Fruit fly (Drosophila melanogaster) whole organism, embryonic: ENCODE data around the gene CG33791.

Source experiments
- Antp ChIP-seq: fragments of 200-800 bp; sonication (Bioruptor generic); optimal IDR thresholded peaks from 3 replicates; lab custom pipeline; 2016; ENCODE audit warnings: missing biosample characterization, missing genetic modification characterization
- B-H2 ChIP-seq: fragments of 200-800 bp; sonication (Bioruptor generic); optimal IDR thresholded peaks from 2 replicates; lab custom pipeline; 2018; ENCODE audit warnings: missing biosample characterization, mild to moderate bottlenecking, missing genetic modification characterization
- Bdp1 ChIP-seq: fragments of 200-800 bp; sonication (Bioruptor generic); optimal IDR thresholded peaks from 3 replicates; lab custom pipeline; 2016; ENCODE audit warnings: missing biosample characterization, missing genetic modification characterization
- Blimp-1 ChIP-seq: fragments of 200-800 bp; sonication (Bioruptor generic); optimal IDR thresholded peaks from 3 replicates; lab custom pipeline; 2018; ENCODE audit warnings: missing biosample characterization, missing genetic modification characterization, mild to moderate bottlenecking, moderate library complexity, missing genetic modification reagents
- CG10565 ChIP-seq: fragments of 200-800 bp; sonication (Bioruptor generic); optimal IDR thresholded peaks from 3 replicates; lab custom pipeline; 2016; ENCODE audit warnings: missing biosample characterization, mild to moderate bottlenecking, missing genetic modification characterization
- CG11247 ChIP-seq: fragments of 200-800 bp; sonication (Bioruptor generic); IDR thresholded peaks from 2 replicates; pipeline ENCODE4 v1.3.6; 2022; ENCODE audit warnings: missing biosample characterization, missing genetic modification characterization
- CG11504 ChIP-seq: fragments of 200-800 bp; sonication (Bioruptor generic); optimal IDR thresholded peaks from 3 replicates; lab custom pipeline; 2019; ENCODE audit warnings: missing biosample characterization, mild to moderate bottlenecking, missing genetic modification characterization, moderate library complexity
- CG12155 ChIP-seq: fragments of 200-800 bp; sonication (Bioruptor generic); optimal IDR thresholded peaks from 3 replicates; lab custom pipeline; 2016; ENCODE audit warnings: missing biosample characterization, missing genetic modification characterization
- CG12219 ChIP-seq: fragments of 200-800 bp; sonication (Bioruptor generic); optimal IDR thresholded peaks from 3 replicates; lab custom pipeline; 2018; ENCODE audit warnings: missing biosample characterization, mild to moderate bottlenecking, missing genetic modification characterization
- CG12769 ChIP-seq: fragments of 200-800 bp; sonication (Bioruptor generic); optimal IDR thresholded peaks from 2 replicates; lab custom pipeline; 2019; ENCODE audit warnings: missing biosample characterization, mild to moderate bottlenecking, missing genetic modification characterization, moderate library complexity
- CG13775 ChIP-seq: fragments of 200-800 bp; sonication (Bioruptor generic); optimal IDR thresholded peaks from 3 replicates; lab custom pipeline; 2017; ENCODE audit warnings: missing biosample characterization, mild to moderate bottlenecking, missing genetic modification characterization
- CG14667 ChIP-seq: fragments of 200-800 bp; sonication (Bioruptor generic); IDR thresholded peaks from 2 replicates; pipeline ENCODE4 v1.3.6; 2022; ENCODE audit warnings: missing biosample characterization, missing genetic modification characterization
- CG14965 ChIP-seq: fragments of 200-800 bp; sonication (Bioruptor generic); optimal IDR thresholded peaks from 2 replicates; lab custom pipeline; 2016; ENCODE audit warnings: missing biosample characterization, missing genetic modification characterization, borderline replicate concordance
- CG2116 ChIP-seq: fragments of 200-800 bp; sonication (Bioruptor generic); optimal IDR thresholded peaks from 3 replicates; lab custom pipeline; 2018; ENCODE audit warnings: missing biosample characterization, mild to moderate bottlenecking, missing genetic modification characterization
- CG2120 ChIP-seq: fragments of 200-800 bp; sonication (Bioruptor generic); optimal IDR thresholded peaks from 3 replicates; lab custom pipeline; 2016; ENCODE audit warnings: missing biosample characterization, missing genetic modification characterization
- CG2199 ChIP-seq: fragments of 200-800 bp; sonication (Bioruptor generic); IDR thresholded peaks from 3 replicates; pipeline ENCODE4 v1.3.6; 2022; ENCODE audit warnings: missing biosample characterization, missing genetic modification characterization
- CG2678 ChIP-seq: fragments of 200-800 bp; sonication (Bioruptor generic); optimal IDR thresholded peaks from 3 replicates; lab custom pipeline; 2019; ENCODE audit warnings: missing biosample characterization, mild to moderate bottlenecking, missing genetic modification characterization, moderate library complexity
- CG4707 ChIP-seq: fragments of 200-800 bp; sonication (Bioruptor generic); optimal IDR thresholded peaks from 2 replicates; lab custom pipeline; 2018; ENCODE audit warnings: missing biosample characterization, mild to moderate bottlenecking, missing genetic modification characterization, moderate library complexity
- CG6654 ChIP-seq: fragments of 200-800 bp; sonication (Bioruptor generic); optimal IDR thresholded peaks from 2 replicates; lab custom pipeline; 2017; ENCODE audit warnings: missing biosample characterization, mild to moderate bottlenecking, missing genetic modification characterization
- CG7987 ChIP-seq: fragments of 200-800 bp; sonication (Bioruptor generic); optimal IDR thresholded peaks from 2 replicates; lab custom pipeline; 2018; ENCODE audit warnings: missing biosample characterization, mild to moderate bottlenecking, missing genetic modification characterization, moderate library complexity
- CG9797 ChIP-seq: fragments of 200-800 bp; sonication (Bioruptor generic); optimal IDR thresholded peaks from 3 replicates; lab custom pipeline; 2018; ENCODE audit warnings: missing biosample characterization, mild to moderate bottlenecking, missing genetic modification characterization
- Dp ChIP-seq: fragments of 200-800 bp; sonication (Bioruptor generic); optimal IDR thresholded peaks from 2 replicates; lab custom pipeline; 2018; ENCODE audit warnings: missing biosample characterization, mild to moderate bottlenecking, missing genetic modification characterization, moderate library complexity
- E2f2 ChIP-seq: fragments of 200-800 bp; sonication (Bioruptor generic); IDR thresholded peaks from 2 replicates; pipeline ENCODE4 v1.3.6; 2022; ENCODE audit warnings: missing biosample characterization, missing genetic modification characterization
- Eip74EF ChIP-seq, 2 experiments: fragments of 200-800 bp in 1 of 2; fragments of >200 bp in 1 of 2; sonication (Bioruptor generic) in 1 of 2; optimal IDR thresholded peaks; 2 replicates each; lab custom pipeline; 2017 to 2019; ENCODE audit warnings: missing biosample characterization in 2 of 2, missing genetic modification characterization in 2 of 2, mild to moderate bottlenecking in 1 of 2, moderate library complexity in 1 of 2
- Elba2 ChIP-seq: fragments of 200-800 bp; sonication (Bioruptor generic); optimal IDR thresholded peaks from 3 replicates; lab custom pipeline; 2016; ENCODE audit warnings: missing biosample characterization, missing genetic modification characterization
- Fer3 ChIP-seq: fragments of 200-800 bp; sonication (Bioruptor generic); optimal IDR thresholded peaks from 2 replicates; lab custom pipeline; 2018; ENCODE audit warnings: missing biosample characterization, mild to moderate bottlenecking, missing genetic modification characterization, moderate library complexity
- HLH3B ChIP-seq: fragments of 200-800 bp; sonication (Bioruptor generic); IDR thresholded peaks from 2 replicates; pipeline ENCODE4 v1.3.6; 2022; ENCODE audit warnings: missing biosample characterization, missing genetic modification characterization
- Kr ChIP-seq: fragments of 200-800 bp; sonication (Bioruptor generic); optimal IDR thresholded peaks from 2 replicates; lab custom pipeline; 2017; ENCODE audit warnings: missing biosample characterization, mild to moderate bottlenecking, missing genetic modification characterization
- MTF-1 ChIP-seq: fragments of 200-800 bp; sonication (Bioruptor generic); optimal IDR thresholded peaks from 2 replicates; lab custom pipeline; 2018; ENCODE audit warnings: missing biosample characterization, mild to moderate bottlenecking, missing genetic modification characterization, borderline replicate concordance
- Opbp ChIP-seq: fragments of 200-800 bp; sonication (Bioruptor generic); IDR thresholded peaks from 3 replicates; pipeline ENCODE4 v1.3.6; 2022; ENCODE audit warnings: missing biosample characterization, missing genetic modification characterization; ENCODE audit not compliant: partially characterized antibody
- Trl ChIP-seq, 3 experiments: fragments of >200 bp in 2 of 3; fragments of 200-800 bp in 1 of 3; sonication (Bioruptor generic) in 1 of 3; optimal IDR thresholded peaks; 2 replicates in 1 of 3; 3 replicates in 2 of 3; lab custom pipeline; 2016 to 2017; ENCODE audit warnings: missing biosample characterization in 1 of 3, missing genetic modification characterization in 1 of 3
- chinmo ChIP-seq: fragments of 200-800 bp; sonication (Bioruptor generic); IDR thresholded peaks from 4 replicates; pipeline ENCODE4 v1.3.6; 2022; ENCODE audit warnings: missing biosample characterization, missing genetic modification characterization; ENCODE audit not compliant: partially characterized antibody
- cwo ChIP-seq: fragments of 200-800 bp; sonication (Bioruptor generic); optimal IDR thresholded peaks from 3 replicates; lab custom pipeline; 2017; ENCODE audit warnings: missing biosample characterization, missing genetic modification characterization, mild to moderate bottlenecking, moderate library complexity, missing genetic modification reagents
- fd64A ChIP-seq: fragments of 200-800 bp; sonication (Bioruptor generic); optimal IDR thresholded peaks from 3 replicates; lab custom pipeline; 2018; ENCODE audit warnings: missing biosample characterization, mild to moderate bottlenecking, missing genetic modification characterization
- fu2 ChIP-seq: fragments of 200-800 bp; sonication (Bioruptor generic); optimal IDR thresholded peaks from 2 replicates; lab custom pipeline; 2016; ENCODE audit warnings: missing biosample characterization, missing genetic modification characterization
- gem ChIP-seq: fragments of 200-800 bp; sonication (Bioruptor generic); optimal IDR thresholded peaks from 2 replicates; lab custom pipeline; 2019; ENCODE audit warnings: missing biosample characterization, mild to moderate bottlenecking, missing genetic modification characterization, moderate library complexity
- hbn ChIP-seq: fragments of 200-800 bp; sonication (Bioruptor generic); IDR thresholded peaks from 2 replicates; pipeline ENCODE4 v1.3.6; 2022; ENCODE audit warnings: missing biosample characterization, missing genetic modification characterization; ENCODE audit not compliant: partially characterized antibody
- lab ChIP-seq: fragments of 200-800 bp; sonication (Bioruptor generic); optimal IDR thresholded peaks from 3 replicates; lab custom pipeline; 2017; ENCODE audit warnings: missing biosample characterization, missing genetic modification characterization, mild to moderate bottlenecking, moderate library complexity, missing genetic modification reagents
- lola ChIP-seq, 3 experiments: fragments of >200 bp in 2 of 3; fragments of 200-800 bp in 1 of 3; sonication (Bioruptor generic) in 1 of 3; optimal IDR thresholded peaks; 2 replicates each; lab custom pipeline; 2017 to 2019; ENCODE audit warnings: missing biosample characterization in 3 of 3, missing genetic modification characterization in 3 of 3, mild to moderate bottlenecking in 1 of 3, moderate library complexity in 1 of 3
- lov ChIP-seq, 2 experiments: fragments of 200-800 bp in 1 of 2; fragments of >200 bp in 1 of 2; sonication (Bioruptor generic) in 1 of 2; IDR thresholded peaks in 1 of 2; optimal IDR thresholded peaks in 1 of 2; 2 replicates in 1 of 2; 3 replicates in 1 of 2; pipeline versions ENCODE4 v1.3.6 to Lab custom; 2017 to 2022; ENCODE audit warnings: missing biosample characterization in 1 of 2, missing genetic modification characterization in 1 of 2
- luna ChIP-seq: fragments of 200-800 bp; sonication (Bioruptor generic); optimal IDR thresholded peaks from 2 replicates; lab custom pipeline; 2016; ENCODE audit warnings: missing biosample characterization, missing genetic modification characterization
- pzg ChIP-seq: fragments of 200-800 bp; sonication (Bioruptor generic); optimal IDR thresholded peaks from 3 replicates; lab custom pipeline; 2018; ENCODE audit warnings: missing biosample characterization, mild to moderate bottlenecking, missing genetic modification characterization, moderate library complexity
- slp2 ChIP-seq: fragments of 200-800 bp; sonication (Bioruptor generic); optimal IDR thresholded peaks from 2 replicates; lab custom pipeline; 2016; ENCODE audit warnings: missing biosample characterization, missing genetic modification characterization
- wor ChIP-seq: fragments of 200-800 bp; sonication (Bioruptor generic); IDR thresholded peaks from 2 replicates; pipeline ENCODE4 v1.3.6; 2022; ENCODE audit warnings: missing biosample characterization, missing genetic modification characterization
- z ChIP-seq: fragments of 200-800 bp; sonication (Bioruptor generic); IDR thresholded peaks from 3 replicates; pipeline ENCODE4 v1.3.6; 2022; ENCODE audit warnings: missing biosample characterization, missing genetic modification characterization

Gene CG33791

DNA sequence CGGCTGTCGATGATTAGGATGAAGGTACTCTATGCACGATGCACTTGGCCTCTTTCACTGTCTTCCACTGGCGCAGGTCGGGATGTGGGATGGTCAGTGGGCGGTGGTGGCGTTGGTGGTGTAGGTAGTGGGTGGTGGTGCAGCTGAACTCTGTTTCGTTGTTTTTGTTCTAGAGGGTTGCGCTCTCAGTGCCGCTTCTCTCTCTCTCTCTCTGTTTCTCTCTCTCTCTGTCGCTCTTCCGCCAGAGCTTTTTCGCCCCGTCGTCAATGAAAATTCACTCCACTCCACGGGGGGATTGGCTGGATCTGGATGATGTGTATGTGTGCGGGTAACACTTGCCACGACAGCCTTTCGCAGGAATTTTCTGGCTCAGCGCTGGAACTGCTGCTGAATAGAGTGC is 34.1 kb downstream of the CG33791 start (continued):
- TF ChIP-seq Antp (GFP tag; lab: Kevin White, UChicago) (no peak), lab (no peak), Elba2 (peak; percentile 12), CG2199 (no peak), lola (GFP tag; optimal IDR thresholded peaks at IDR 0.05; lab: Kevin White, UChicago) (no peak), MTF-1 (GFP tag; lab: Kevin White, UChicago) (no peak), HLH3B (GFP tag; lab: Robert Waterston, UW) (no peak), CG4707 (GFP tag; lab: Kevin White, UChicago) (no peak), CG6654 (GFP tag; lab: Kevin White, UChicago) (no peak), CG11247 (GFP tag; lab: Robert Waterston, UW) (no peak), z (GFP tag; lab: Robert Waterston, UW) (0 out of 3 replicates have a peak, but pooled peaks have one; percentile 22), fd64A (GFP tag; lab: Kevin White, UChicago) (no peak), CG2120 (GFP tag; lab: Kevin White, UChicago) (no peak), gem (tag; lab: Kevin White, UChicago) (no peak), CG12769 (tag; lab: Kevin White, UChicago) (no peak), Trl (optimal IDR thresholded peaks at IDR 0.05; lab: Kevin White, UChicago) (peak; percentile 55 to 76), Trl (GFP tag; optimal IDR thresholded peaks at IDR 0.05; lab: Kevin White, UChicago) (no peak)

DNA sequence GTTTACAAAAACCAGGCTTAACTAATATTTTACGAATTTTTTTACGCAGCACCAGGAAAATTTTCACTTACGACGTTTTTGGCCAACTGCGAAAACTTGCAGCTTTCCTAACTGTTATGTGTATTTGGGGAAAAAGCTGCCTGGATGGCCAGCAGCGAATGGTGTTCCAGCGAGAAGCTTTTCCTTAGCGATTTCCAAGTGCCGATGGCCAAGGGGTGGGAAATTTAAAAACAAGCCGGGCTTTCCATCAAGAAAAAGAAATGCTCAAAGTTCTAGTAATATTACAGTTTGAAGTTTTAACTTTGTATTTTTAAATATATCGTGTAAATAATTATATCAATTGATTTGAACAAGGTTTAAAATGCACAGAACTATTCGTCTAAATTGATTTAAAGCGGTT is 34.9 kb downstream of the CG33791 start, which contains the start of gene nSyb:
nSyb (minus strand) TSS at position 101 of the 400 bp plus-strand sequence.
- TF ChIP-seq CG9797 (no peak), CG12155 (GFP tag; lab: Kevin White, UChicago) (peak; percentile 85), Dp (peak; percentile 48), CG7987 (no peak), Fer3 (tag; lab: Kevin White, UChicago) (no peak), pzg (GFP tag; lab: Kevin White, UChicago) (peak; percentile 1), E2f2 (peak; percentile 44; the same call in 1 of the 2 replicates), CG14965 (GFP tag; lab: Kevin White, UChicago) (no peak), Opbp (no peak)

DNA sequence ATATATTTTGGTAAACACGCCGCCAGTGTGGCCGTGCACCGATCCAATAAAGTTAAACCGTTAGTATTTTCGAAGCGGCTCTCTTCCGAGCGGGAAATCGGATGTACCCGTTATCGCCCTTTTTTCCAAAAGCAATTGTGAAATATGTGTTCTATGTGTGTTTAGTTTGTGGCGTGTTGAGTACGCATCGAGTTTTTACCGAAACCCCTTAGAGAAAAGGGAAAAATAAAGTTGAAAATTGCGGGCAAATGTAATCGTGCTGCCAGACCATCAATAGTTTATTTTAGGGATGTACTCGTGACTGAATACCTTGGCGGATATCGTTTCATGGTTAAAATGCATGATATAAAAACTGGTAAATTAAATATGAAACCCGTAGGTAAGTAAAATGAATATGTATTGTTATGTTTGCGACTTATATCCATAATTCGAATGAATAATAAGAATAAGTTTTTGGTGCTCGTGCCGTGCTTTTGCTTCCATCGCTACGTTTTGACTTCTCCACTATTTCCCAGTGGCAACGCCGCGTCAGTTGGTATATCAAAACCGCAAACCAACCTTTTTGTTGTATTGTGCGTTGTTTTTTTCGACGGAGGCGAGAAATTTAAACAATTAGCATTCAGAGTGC is 36.5 kb downstream of the CG33791 start, which contains the start of the genes Mettl2 and Bgb:
Mettl2 (minus strand) TSS at position 51 of the 628 bp plus-strand sequence.
Bgb (plus strand) TSS at position 527 of the 628 bp plus-strand sequence.
- TF ChIP-seq Kr (no peak), Eip74EF (GFP tag; optimal IDR thresholded peaks at IDR 0.05; lab: Kevin White, UChicago) (no peak), CG11504 (tag; lab: Kevin White, UChicago) (no peak), CG2678 (tag; lab: Kevin White, UChicago) (peak; percentile 85), lov (optimal IDR thresholded peaks at IDR 0.05; lab: Kevin White, UChicago) (no peak), lov (GFP tag; IDR thresholded peaks at IDR 0.05; lab: Robert Waterston, UW) (0 out of 3 replicates have a peak, but pooled peaks have one; percentile 29), wor (GFP tag; lab: Robert Waterston, UW) (peak; percentile 53), CG13775 (peak; percentile 80), luna (peak; percentile 21), Bdp1 (GFP tag; lab: Kevin White, UChicago) (peak; percentile 39), CG12219 (no peak), slp2 (GFP tag; lab: Kevin White, UChicago) (peak; percentile 66), B-H2 (GFP tag; lab: Kevin White, UChicago) (no peak), chinmo (GFP tag; lab: Robert Waterston, UW) (no peak), fu2 (peak; percentile 71), Blimp-1 (GFP tag; lab: Kevin White, UChicago) (no peak), CG14667 (GFP tag; lab: Robert Waterston, UW) (peak; percentile 79), hbn (GFP tag; lab: Robert Waterston, UW) (peak; percentile 62), CG2116 (GFP tag; lab: Kevin White, UChicago) (peak; percentile 53), CG9797 (peak; percentile 76), CG10565 (GFP tag; lab: Kevin White, UChicago) (peak; percentile 1), cwo (peak; percentile 53)
